Fruit fly (Drosophila melanogaster) whole organism, adult: ENCODE results near the gene CG7906.

ENCODE experiments used
- cnc ChIP-seq, 2 experiments: fragments of >200 bp; optimal IDR thresholded peaks; 2 replicates each; lab custom pipeline; 2017
- ovo ChIP-seq: fragments of 200-800 bp; sonication (Bioruptor generic); optimal IDR thresholded peaks from 2 replicates; lab custom pipeline; 2016; ENCODE audit warnings: missing biosample characterization, missing genetic modification characterization
- toe ChIP-seq: fragments of 200-800 bp; sonication (Bioruptor generic); optimal IDR thresholded peaks from 2 replicates; lab custom pipeline; 2016; ENCODE audit warnings: missing biosample characterization, missing genetic modification characterization

dm6 chr3L:14274088-14275058 is 37.9 kb downstream of the CG7906 start, which contains the start of gene fz:
- TF ChIP-seq toe (GFP tag; lab: Kevin White, UChicago) (no peak), cnc (optimal IDR thresholded peaks at IDR 0.05; lab: Kevin White, UChicago) (no peak), ovo (no peak)
